Fruit fly (Drosophila melanogaster) whole organism, adult: ENCODE data around the gene Irc.

Source experiments
- CG12768 ChIP-seq: fragments of 200-800 bp; sonication (Bioruptor generic); optimal IDR thresholded peaks from 2 replicates; lab custom pipeline; 2017; ENCODE audit warnings: missing biosample characterization, missing genetic modification characterization, mild to moderate bottlenecking, moderate library complexity, missing genetic modification reagents
- CG33017 ChIP-seq: fragments of 200-800 bp; sonication (Bioruptor generic); optimal IDR thresholded peaks from 2 replicates; lab custom pipeline; 2018; ENCODE audit warnings: missing biosample characterization, mild to moderate bottlenecking, missing genetic modification characterization, moderate library complexity
- bab1 ChIP-seq: fragments of 200-800 bp; sonication (Bioruptor generic); optimal IDR thresholded peaks from 3 replicates; lab custom pipeline; 2019; ENCODE audit warnings: missing biosample characterization, mild to moderate bottlenecking, missing genetic modification characterization, moderate library complexity
- pad ChIP-seq: fragments of 200-800 bp; sonication (Bioruptor generic); optimal IDR thresholded peaks from 3 replicates; lab custom pipeline; 2017; ENCODE audit warnings: missing biosample characterization, missing genetic modification characterization, mild to moderate bottlenecking, moderate library complexity, missing genetic modification reagents
- tj ChIP-seq: fragments of 200-800 bp; sonication (Bioruptor generic); optimal IDR thresholded peaks from 3 replicates; lab custom pipeline; 2017; ENCODE audit warnings: missing biosample characterization, mild to moderate bottlenecking, missing genetic modification characterization, moderate library complexity

- TF ChIP-seq CG33017 (no peak), bab1 (GFP tag; lab: Kevin White, UChicago) (no peak), CG12768 (no peak), tj (no peak), pad (GFP tag; lab: Kevin White, UChicago) (no peak)
These were observed 13.5 kb downstream of the Irc start for dm6 chr3R:17016193-17016592.
